Fruit fly (Drosophila melanogaster): ENCODE measurements around the gene anchor.

anchor gene

dm6 chr3L:17608185-17609067 is 13.2 kb upstream of the anchor start:
- TF ChIP-seq CG5204 (GFP tag; optimal IDR thresholded peaks at IDR 0.05) (no peak), tj (GFP tag; optimal IDR thresholded peaks at IDR 0.05) (peak; percentile 59)

- no peak for TF ChIP-seq CG11617 (GFP tag; optimal IDR thresholded peaks at IDR 0.05)
- TF ChIP-seq tj (GFP tag; optimal IDR thresholded peaks at IDR 0.05): peak; percentile 66
These were observed 12.6 kb upstream of the anchor start for dm6 chr3L:17609068-17609382.

- TF ChIP-seq CG7101 (tag; optimal IDR thresholded peaks at IDR 0.05) (no peak), Crg-1 (GFP tag; optimal IDR thresholded peaks at IDR 0.05) (no peak), Hr96 (GFP tag; optimal IDR thresholded peaks at IDR 0.05) (no peak), CG33017 (tag; optimal IDR thresholded peaks at IDR 0.05) (no peak), kay (GFP tag; ENCODE audit: borderline replicate concordance) (peak; percentile 49), pad (GFP tag; optimal IDR thresholded peaks at IDR 0.05) (peak; percentile 27), toe (GFP tag; optimal IDR thresholded peaks at IDR 0.05) (no peak), ovo (GFP tag; optimal IDR thresholded peaks at IDR 0.05) (no peak), cnc (optimal IDR thresholded peaks at IDR 0.05) (no peak), Mnt (GFP tag; optimal IDR thresholded peaks at IDR 0.05) (no peak), tj (GFP tag; optimal IDR thresholded peaks at IDR 0.05) (no peak), CG14711 (tag; optimal IDR thresholded peaks at IDR 0.05) (peak; percentile 53), CG7045 (GFP tag; optimal IDR thresholded peaks at IDR 0.05) (no peak), CG5204 (GFP tag; optimal IDR thresholded peaks at IDR 0.05) (no peak), CG1620 (GFP tag; optimal IDR thresholded peaks at IDR 0.05) (peak; percentile 2), Clk (GFP tag; optimal IDR thresholded peaks at IDR 0.05) (no peak), bab1 (GFP tag; optimal IDR thresholded peaks at IDR 0.05) (peak; percentile 27), cic (GFP tag; optimal IDR thresholded peaks at IDR 0.05) (no peak), CG11617 (GFP tag; optimal IDR thresholded peaks at IDR 0.05) (no peak), CG12768 (GFP tag; optimal IDR thresholded peaks at IDR 0.05) (no peak)
These were observed 10.5 kb upstream of the anchor start for dm6 chr3L:17610896-17611711.

- TF ChIP-seq Crg-1 (GFP tag; optimal IDR thresholded peaks at IDR 0.05) (peak; percentile 7), CG33017 (tag; optimal IDR thresholded peaks at IDR 0.05) (peak; percentile 49), kay (GFP tag; ENCODE audit: borderline replicate concordance) (no peak), Mnt (GFP tag; optimal IDR thresholded peaks at IDR 0.05) (peak; percentile 97), cnc (optimal IDR thresholded peaks at IDR 0.05) (no peak), pad (GFP tag; optimal IDR thresholded peaks at IDR 0.05) (peak; percentile 30), toe (GFP tag; optimal IDR thresholded peaks at IDR 0.05) (no peak), ovo (GFP tag; optimal IDR thresholded peaks at IDR 0.05) (peak; percentile 75), CG12768 (GFP tag; optimal IDR thresholded peaks at IDR 0.05) (peak; percentile 84), Clk (GFP tag; optimal IDR thresholded peaks at IDR 0.05) (peak; percentile 53), CG11617 (GFP tag; optimal IDR thresholded peaks at IDR 0.05) (no peak), CG7045 (GFP tag; optimal IDR thresholded peaks at IDR 0.05) (peak; percentile 33), cic (GFP tag; optimal IDR thresholded peaks at IDR 0.05) (peak; percentile 88), CG7101 (tag; optimal IDR thresholded peaks at IDR 0.05) (peak; percentile 29), tj (GFP tag; optimal IDR thresholded peaks at IDR 0.05) (peak; percentile 27), bab1 (GFP tag; optimal IDR thresholded peaks at IDR 0.05) (peak; percentile 8)
These were observed 9.6 kb upstream of the anchor start for dm6 chr3L:17611864-17612505.

DNA sequence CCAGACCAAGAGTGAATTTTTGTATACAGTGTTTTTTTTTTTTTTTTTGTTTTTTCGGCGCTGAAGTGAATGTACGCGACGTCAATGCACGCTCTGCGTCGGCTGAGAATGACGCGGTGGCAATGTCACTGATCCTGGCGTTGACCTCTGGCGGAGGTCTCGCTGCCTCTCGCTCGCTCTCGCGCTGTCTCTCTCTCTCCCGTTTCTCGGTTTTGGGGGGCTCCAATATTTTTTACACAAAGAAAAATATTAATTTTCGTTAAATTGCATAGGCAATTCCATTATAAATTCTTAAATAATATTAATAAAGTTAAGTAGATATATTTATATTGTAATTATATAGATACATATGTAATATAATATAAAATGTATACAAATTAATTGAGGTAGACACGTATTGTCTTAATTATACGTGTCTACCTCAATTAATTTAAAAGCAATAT is 8.3 kb upstream of the anchor start:
- TF ChIP-seq Hr96 (GFP tag; optimal IDR thresholded peaks at IDR 0.05) (no peak), Mnt (GFP tag; optimal IDR thresholded peaks at IDR 0.05) (no peak), Crg-1 (GFP tag; optimal IDR thresholded peaks at IDR 0.05) (no peak), CG14711 (tag; optimal IDR thresholded peaks at IDR 0.05) (no peak), cic (GFP tag; optimal IDR thresholded peaks at IDR 0.05) (no peak), kay (GFP tag; ENCODE audit: borderline replicate concordance) (no peak), CG12768 (GFP tag; optimal IDR thresholded peaks at IDR 0.05) (no peak), CG7045 (GFP tag; optimal IDR thresholded peaks at IDR 0.05) (no peak), CG1620 (GFP tag; optimal IDR thresholded peaks at IDR 0.05) (no peak), CG33017 (tag; optimal IDR thresholded peaks at IDR 0.05) (no peak), bab1 (GFP tag; optimal IDR thresholded peaks at IDR 0.05) (no peak), cnc (optimal IDR thresholded peaks at IDR 0.05) (no peak)

DNA sequence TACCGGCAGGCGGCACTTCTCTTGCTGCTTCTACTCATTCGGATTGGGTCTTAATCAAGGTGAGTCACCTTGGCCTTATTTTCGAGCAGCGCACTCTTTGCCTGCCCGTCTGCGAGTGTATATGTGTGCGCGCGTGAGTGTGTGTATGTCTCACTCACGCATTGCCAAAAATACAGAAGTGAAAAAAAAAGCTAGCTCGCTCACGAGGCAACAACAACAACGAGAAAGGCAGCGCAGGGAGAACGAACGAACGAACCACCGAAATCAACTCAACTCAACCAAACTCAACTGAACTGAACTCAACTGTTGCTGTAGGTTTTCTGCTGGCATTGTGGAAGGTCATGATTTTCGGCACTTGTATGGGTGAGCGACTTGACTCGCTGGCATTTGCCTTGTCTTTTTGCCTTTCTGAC is 7.6 kb upstream of the anchor start:
- no peak for TF ChIP-seq Hr96 (GFP tag; optimal IDR thresholded peaks at IDR 0.05)
- no peak for TF ChIP-seq cic (GFP tag; optimal IDR thresholded peaks at IDR 0.05)
- TF ChIP-seq tj (GFP tag; optimal IDR thresholded peaks at IDR 0.05): peak; percentile 68
- TF ChIP-seq kay (GFP tag; ENCODE audit: borderline replicate concordance): no peak
